Worm (Caenorhabditis elegans): ENCODE data around the gene C12D8.21.

- TF ChIP-seq lin-39 (tag; optimal IDR thresholded peaks at IDR 0.05) = no peak
- no peak for TF ChIP-seq nhr-11 (tag; optimal IDR thresholded peaks at IDR 0.05)
- no peak for TF ChIP-seq jun-1 (tag; optimal IDR thresholded peaks at IDR 0.05)
- no peak for TF ChIP-seq elt-1 (tag; optimal IDR thresholded peaks at IDR 0.05)
- TF ChIP-seq unc-62 (GFP tag; optimal IDR thresholded peaks at IDR 0.05) = no peak
- TF ChIP-seq unc-39 (tag; optimal IDR thresholded peaks at IDR 0.05) = no peak
- no peak for TF ChIP-seq ZK546.5 (tag; optimal IDR thresholded peaks at IDR 0.05)
- TF ChIP-seq nhr-23 (tag; optimal IDR thresholded peaks at IDR 0.05) = no peak
- no peak for TF ChIP-seq pqm-1 (tag; optimal IDR thresholded peaks at IDR 0.05)
- TF ChIP-seq ztf-4 (tag; optimal IDR thresholded peaks at IDR 0.05) = no peak
- no peak for TF ChIP-seq zag-1 (tag; optimal IDR thresholded peaks at IDR 0.05)
Measured at ce11 chrV:10225610-10226009, 15.4 kb downstream of the C12D8.21 start, which contains the start of gene daf-36.

Data from whole organism, L3 larva.